Worm (Caenorhabditis elegans) whole organism, young adult: ENCODE measurements around the gene ogt-1.

Source experiments
- B0035.1 ChIP-seq: sonication (generic microtip); optimal IDR thresholded peaks from 2 replicates; lab custom pipeline; 2016; ENCODE audit warnings: missing genetic modification characterization, mild to moderate bottlenecking, missing compliant biosample characterization, missing genotype, missing genetic modification reagents
- B0261.1 ChIP-seq: sonication (generic microtip); optimal IDR thresholded peaks from 2 replicates; lab custom pipeline; 2016; ENCODE audit warnings: mild to moderate bottlenecking, missing genetic modification characterization, moderate library complexity, missing compliant biosample characterization
- B0336.3 ChIP-seq: fragments of 200-800 bp; sonication (Bioruptor generic); IDR thresholded peaks from 2 replicates; pipeline ENCODE4 v1.3.6; 2022; ENCODE audit warnings: missing genetic modification characterization, missing compliant biosample characterization
- C06A6.2 ChIP-seq: fragments of 200-800 bp; sonication (Bioruptor generic); conservative IDR thresholded peaks from 2 replicates; pipeline ENCODE4 v1.3.6; 2022; ENCODE audit warnings: missing genetic modification characterization, missing compliant biosample characterization
- F22D6.2 ChIP-seq: sonication (generic microtip); optimal IDR thresholded peaks from 2 replicates; lab custom pipeline; 2016; ENCODE audit warnings: mild to moderate bottlenecking, missing genetic modification characterization, missing compliant biosample characterization
- F33H1.4 ChIP-seq: fragments of 200-800 bp; sonication (Bioruptor generic); IDR thresholded peaks from 2 replicates; pipeline ENCODE4 v1.3.6; 2022; ENCODE audit warnings: missing genetic modification reagents, missing genetic modification characterization, missing compliant biosample characterization
- K11D2.4 ChIP-seq: fragments of 200-800 bp; sonication (Bioruptor generic); IDR thresholded peaks from 2 replicates; pipeline ENCODE4 v1.3.6; 2022; ENCODE audit warnings: missing genetic modification reagents, missing genetic modification characterization, missing compliant biosample characterization
- T26A5.8 ChIP-seq: sonication (generic microtip); optimal IDR thresholded peaks from 2 replicates; lab custom pipeline; 2016; ENCODE audit warnings: missing genetic modification characterization, missing compliant biosample characterization
- Y95B8A.8 ChIP-seq: fragments of 200-800 bp; sonication (Bioruptor generic); IDR thresholded peaks from 2 replicates; pipeline ENCODE4 v1.3.6; 2022; ENCODE audit warnings: missing genetic modification reagents, missing genetic modification characterization, missing compliant biosample characterization
- aptf-2 ChIP-seq: fragments of 200-800 bp; sonication (Bioruptor generic); conservative IDR thresholded peaks from 2 replicates; pipeline ENCODE4 v1.3.6; 2022; ENCODE audit warnings: missing genetic modification reagents, missing genetic modification characterization, missing compliant biosample characterization
- attf-5 ChIP-seq: fragments of 200-800 bp; sonication (Bioruptor generic); optimal IDR thresholded peaks from 2 replicates; lab custom pipeline; 2018; ENCODE audit warnings: mild to moderate bottlenecking, missing genetic modification characterization, missing compliant biosample characterization
- bed-1 ChIP-seq: fragments of 200-800 bp; sonication (Bioruptor generic); IDR thresholded peaks from 2 replicates; pipeline ENCODE4 v1.3.6; 2022; ENCODE audit warnings: missing genetic modification reagents, missing genetic modification characterization, missing compliant biosample characterization
- bed-2 ChIP-seq: fragments of 200-800 bp; sonication (Bioruptor generic); IDR thresholded peaks from 2 replicates; pipeline ENCODE4 v1.3.6; 2022; ENCODE audit warnings: missing genetic modification reagents, missing genetic modification characterization, missing compliant biosample characterization
- cebp-1 ChIP-seq, 2 experiments: fragments of 200-800 bp in 1 of 2; sonication (Bioruptor generic) in 1 of 2; sonication (generic microtip) in 1 of 2; IDR thresholded peaks in 1 of 2; optimal IDR thresholded peaks in 1 of 2; 2 replicates each; pipeline versions ENCODE4 v1.3.6 to Lab custom; 2017 to 2022; ENCODE audit warnings: missing compliant biosample characterization in 2 of 2, missing genetic modification characterization in 2 of 2, mild to moderate bottlenecking in 1 of 2, missing genetic modification reagents in 1 of 2, moderate library complexity in 1 of 2
- ceh-100 ChIP-seq: fragments of 200-800 bp; sonication (Bioruptor generic); IDR thresholded peaks from 2 replicates; pipeline ENCODE4 v1.3.6; 2022; ENCODE audit warnings: missing genetic modification reagents, missing genetic modification characterization, missing compliant biosample characterization
- ceh-27 ChIP-seq: fragments of 200-800 bp; sonication (Bioruptor generic); optimal IDR thresholded peaks from 2 replicates; lab custom pipeline; 2018; ENCODE audit warnings: mild to moderate bottlenecking, missing genetic modification characterization, moderate library complexity, missing compliant biosample characterization
- ceh-58 ChIP-seq: fragments of 200-800 bp; sonication (Bioruptor generic); IDR thresholded peaks from 2 replicates; pipeline ENCODE4 v1.3.6; 2022; ENCODE audit warnings: missing genetic modification characterization, missing compliant biosample characterization
- die-1 ChIP-seq: sonication (generic microtip); optimal IDR thresholded peaks from 2 replicates; lab custom pipeline; 2016; ENCODE audit warnings: missing genotype, mild to moderate bottlenecking, missing genetic modification characterization, missing compliant biosample characterization
- dpl-1 ChIP-seq: fragments of 150-350 bp; optimal IDR thresholded peaks from 2 replicates; lab custom pipeline; 2014; ENCODE audit warnings: missing biosample characterization, missing genetic modification reagents, missing genetic modification characterization
- egl-18 ChIP-seq: fragments of 200-800 bp; sonication (Bioruptor generic); IDR thresholded peaks from 2 replicates; pipeline ENCODE4 v1.3.6; 2022; ENCODE audit warnings: missing genetic modification reagents, missing genetic modification characterization, missing compliant biosample characterization
- gei-17 ChIP-seq: fragments of 200-800 bp; sonication (Bioruptor generic); optimal IDR thresholded peaks from 2 replicates; lab custom pipeline; 2018; ENCODE audit warnings: mild to moderate bottlenecking, missing genetic modification characterization, missing compliant biosample characterization
- him-1 ChIP-seq: sonication (generic microtip); optimal IDR thresholded peaks from 2 replicates; lab custom pipeline; 2016; ENCODE audit warnings: missing genotype, missing genetic modification reagents, missing genetic modification characterization, missing compliant biosample characterization
- hlh-12 ChIP-seq: sonication (generic microtip); optimal IDR thresholded peaks from 2 replicates; lab custom pipeline; 2016; ENCODE audit warnings: missing genetic modification characterization, missing compliant biosample characterization
- hlh-26 ChIP-seq: fragments of 200-800 bp; sonication (Bioruptor generic); conservative IDR thresholded peaks from 2 replicates; pipeline ENCODE4 v1.3.6; 2022; ENCODE audit warnings: missing genetic modification reagents, missing genetic modification characterization, missing compliant biosample characterization
- hmg-1.2 ChIP-seq: fragments of 200-800 bp; sonication (Bioruptor generic); IDR thresholded peaks from 2 replicates; pipeline ENCODE4 v1.3.6; 2022; ENCODE audit warnings: missing genetic modification reagents, missing genetic modification characterization, missing compliant biosample characterization
- let-526 ChIP-seq: fragments of 200-800 bp; sonication (Bioruptor generic); IDR thresholded peaks from 2 replicates; pipeline ENCODE4 v1.3.6; 2022; ENCODE audit warnings: missing genetic modification reagents, missing genetic modification characterization, missing compliant biosample characterization
- let-607 ChIP-seq, 2 experiments: fragments of 200-800 bp in 1 of 2; sonication (Bioruptor generic) in 1 of 2; sonication (generic microtip) in 1 of 2; optimal IDR thresholded peaks; 2 replicates each; lab custom pipeline; 2016 to 2018; ENCODE audit warnings: mild to moderate bottlenecking in 2 of 2, missing compliant biosample characterization in 2 of 2, missing genetic modification characterization in 2 of 2, moderate library complexity in 2 of 2, missing genotype in 1 of 2
- lir-1 ChIP-seq: fragments of 200-800 bp; sonication (Bioruptor generic); conservative IDR thresholded peaks from 2 replicates; pipeline ENCODE4 v1.3.6; 2022; ENCODE audit warnings: missing genetic modification reagents, missing genetic modification characterization, missing compliant biosample characterization
- madf-3 ChIP-seq: fragments of 200-800 bp; sonication (Bioruptor generic); IDR thresholded peaks from 2 replicates; pipeline ENCODE4 v1.3.6; 2022; ENCODE audit warnings: missing genetic modification reagents, missing genetic modification characterization, missing compliant biosample characterization
- nfyb-1 ChIP-seq: fragments of 200-800 bp; sonication (Bioruptor generic); IDR thresholded peaks from 2 replicates; pipeline ENCODE4 v1.3.6; 2022; ENCODE audit warnings: missing genetic modification reagents, missing genetic modification characterization, missing compliant biosample characterization
- pbrm-1 ChIP-seq: fragments of 200-800 bp; sonication (Bioruptor generic); IDR thresholded peaks from 2 replicates; pipeline ENCODE4 v1.3.6; 2022; ENCODE audit warnings: missing genetic modification reagents, missing genetic modification characterization, missing compliant biosample characterization
- sdz-38 ChIP-seq: sonication (generic microtip); optimal IDR thresholded peaks from 2 replicates; lab custom pipeline; 2016; ENCODE audit warnings: missing genotype, missing genetic modification characterization, missing compliant biosample characterization
- tbx-9 ChIP-seq: sonication (generic microtip); optimal IDR thresholded peaks from 2 replicates; lab custom pipeline; 2016; ENCODE audit warnings: borderline replicate concordance, missing genetic modification characterization, inconsistent platforms, missing compliant biosample characterization
- tlf-1 ChIP-seq: fragments of 200-800 bp; sonication (Bioruptor generic); optimal IDR thresholded peaks from 2 replicates; lab custom pipeline; 2018; ENCODE audit warnings: mild to moderate bottlenecking, missing genetic modification characterization, missing compliant biosample characterization
- unc-62 ChIP-seq: fragments of 150-350 bp; optimal IDR thresholded peaks from 2 replicates; lab custom pipeline; 2014; ENCODE audit warnings: missing biosample characterization, missing genetic modification reagents, missing genetic modification characterization
- ztf-18 ChIP-seq: sonication (generic microtip); optimal IDR thresholded peaks from 2 replicates; lab custom pipeline; 2016; ENCODE audit warnings: missing genotype, mild to moderate bottlenecking, missing genetic modification characterization, missing compliant biosample characterization
- ztf-22 ChIP-seq: fragments of 200-800 bp; sonication (Bioruptor generic); optimal IDR thresholded peaks from 2 replicates; lab custom pipeline; 2018; ENCODE audit warnings: mild to moderate bottlenecking, missing genetic modification characterization, moderate library complexity, missing compliant biosample characterization
- ztf-28 ChIP-seq: fragments of 200-800 bp; sonication (Bioruptor generic); IDR thresholded peaks from 2 replicates; pipeline ENCODE4 v1.3.6; 2022; ENCODE audit warnings: missing genetic modification reagents, missing genetic modification characterization, missing compliant biosample characterization
- ztf-3 ChIP-seq: fragments of 200-800 bp; sonication (Bioruptor generic); optimal IDR thresholded peaks from 2 replicates; lab custom pipeline; 2018; ENCODE audit warnings: mild to moderate bottlenecking, missing genetic modification characterization, missing compliant biosample characterization

ogt-1 gene

ce11 chrIII:7153747-7154238 lies at the start of gene ogt-1 (continued):
- TF ChIP-seq bed-2 (GFP tag; lab: Robert Waterston, UW) (no peak), gei-17 (GFP tag; lab: Kevin White, UChicago) (peak; percentile 32), ceh-27 (GFP tag; lab: Kevin White, UChicago) (peak; percentile 76), egl-18 (GFP tag; lab: Robert Waterston, UW) (no peak), dpl-1 (no peak), ceh-58 (GFP tag; lab: Robert Waterston, UW) (no peak), tbx-9 (tag; lab: Kevin White, UChicago) (no peak), F33H1.4 (GFP tag; lab: Robert Waterston, UW) (no peak), B0261.1 (tag; lab: Kevin White, UChicago) (no peak), C06A6.2 (GFP tag; lab: Robert Waterston, UW) (peak; percentile 65; the same call in 1 of the 2 replicates), attf-5 (GFP tag; lab: Kevin White, UChicago) (peak; percentile 44), unc-62 (GFP tag; lab: Kevin White, UChicago) (peak; percentile 28), let-607 (tag; optimal IDR thresholded peaks at IDR 0.05; lab: Kevin White, UChicago) (peak in 1 of 2 experiments; percentile 2), T26A5.8 (tag; lab: Kevin White, UChicago) (no peak), tlf-1 (GFP tag; lab: Kevin White, UChicago) (no peak), ztf-3 (GFP tag; lab: Kevin White, UChicago) (no peak), ztf-18 (no peak), hlh-12 (no peak), bed-1 (GFP tag; lab: Robert Waterston, UW) (no peak), ztf-28 (GFP tag; lab: Robert Waterston, UW) (no peak), nfyb-1 (peak; percentile 57), ceh-100 (GFP tag; lab: Robert Waterston, UW) (no peak), madf-3 (GFP tag; lab: Robert Waterston, UW) (no peak), ztf-22 (GFP tag; lab: Kevin White, UChicago) (no peak), pbrm-1 (peak; percentile 42; the same call in 1 of the 2 replicates), aptf-2 (GFP tag; lab: Robert Waterston, UW) (peak; percentile 59), B0336.3 (0 out of 2 replicates have a peak, but pooled peaks have one; percentile 38), die-1 (tag; lab: Kevin White, UChicago) (peak; percentile 15), hmg-1.2 (peak; percentile 89), F22D6.2 (tag; lab: Kevin White, UChicago) (no peak), B0035.1 (tag; lab: Kevin White, UChicago) (no peak), let-526 (no peak), lir-1 (GFP tag; lab: Robert Waterston, UW) (no peak), him-1 (tag; lab: Kevin White, UChicago) (no peak), cebp-1 (GFP tag; IDR thresholded peaks at IDR 0.05; lab: Robert Waterston, UW) (no peak), cebp-1 (tag; optimal IDR thresholded peaks at IDR 0.05; lab: Kevin White, UChicago) (peak; percentile 67), hlh-26 (GFP tag; lab: Robert Waterston, UW) (no peak), K11D2.4 (GFP tag; lab: Robert Waterston, UW) (peak; percentile 58; the same call in 1 of the 2 replicates), sdz-38 (no peak), Y95B8A.8 (GFP tag; lab: Robert Waterston, UW) (no peak)
